Worm (Caenorhabditis elegans) whole organism, young adult: ENCODE data around the gene F21D12.2.

ENCODE experiments used
- ama-1 ChIP-seq, 3 experiments: fragments of 150-350 bp in 1 of 3; sonication (generic microtip) in 2 of 3; optimal IDR thresholded peaks; 2 replicates each; lab custom pipeline; 2014 to 2018; ENCODE audit warnings: missing biosample characterization in 2 of 3, missing genetic modification characterization in 2 of 3, missing genetic modification reagents in 2 of 3
- ceh-79 ChIP-seq: sonication (generic microtip); optimal IDR thresholded peaks from 2 replicates; lab custom pipeline; 2017; ENCODE audit warnings: mild to moderate bottlenecking, missing genetic modification characterization, missing compliant biosample characterization
- hlh-12 ChIP-seq: sonication (generic microtip); optimal IDR thresholded peaks from 2 replicates; lab custom pipeline; 2016; ENCODE audit warnings: missing genetic modification characterization, missing compliant biosample characterization
- nfya-1 ChIP-seq: sonication (generic microtip); optimal IDR thresholded peaks from 2 replicates; lab custom pipeline; 2017; ENCODE audit warnings: antibody characterized with exemption, missing compliant biosample characterization, missing genetic modification characterization, borderline replicate concordance; ENCODE audit not compliant: insufficient read depth
- rec-8 ChIP-seq, 2 experiments: sonication (generic microtip); optimal IDR thresholded peaks; 2 replicates each; lab custom pipeline; 2016; ENCODE audit warnings: mild to moderate bottlenecking in 2 of 2, missing genetic modification characterization in 2 of 2, missing genetic modification reagents in 2 of 2, missing genotype in 2 of 2, missing biosample characterization in 1 of 2, missing compliant biosample characterization in 1 of 2, moderate library complexity in 1 of 2
- unc-130 ChIP-seq: sonication (generic microtip); optimal IDR thresholded peaks from 2 replicates; lab custom pipeline; 2016; ENCODE audit warnings: missing genetic modification reagents, missing genetic modification characterization, missing compliant biosample characterization
- unc-62 ChIP-seq: fragments of 150-350 bp; optimal IDR thresholded peaks from 2 replicates; lab custom pipeline; 2014; ENCODE audit warnings: missing biosample characterization, missing genetic modification reagents, missing genetic modification characterization
- zfh-2 ChIP-seq: fragments of 200-800 bp; sonication (Bioruptor generic); conservative IDR thresholded peaks from 2 replicates; pipeline ENCODE4 v1.3.6; 2022; ENCODE audit warnings: missing genetic modification reagents, missing genetic modification characterization, missing compliant biosample characterization

DNA sequence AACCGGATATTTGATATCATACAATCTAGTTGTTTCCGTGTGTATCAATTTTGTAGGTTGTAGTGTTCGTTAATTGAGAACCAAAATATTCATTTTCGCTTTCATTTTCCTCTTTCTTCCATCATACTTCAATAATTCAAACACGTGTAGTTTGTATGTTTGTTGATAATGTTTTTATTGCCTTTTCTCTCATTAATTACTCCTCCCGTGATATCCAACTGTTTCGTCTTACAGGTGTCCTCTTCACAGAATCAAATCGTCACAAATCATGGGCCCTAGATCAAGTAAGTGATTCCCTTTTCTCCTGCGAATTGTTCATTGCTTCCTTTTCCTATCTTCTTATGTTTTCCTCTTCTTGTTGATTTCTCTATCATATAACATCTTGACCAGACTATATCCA lies 21.4 kb downstream of the F21D12.2 start, which contains the start of gene nhr-21:
- TF ChIP-seq unc-62 (GFP tag; lab: Kevin White, UChicago) (no peak), ama-1 (optimal IDR thresholded peaks at IDR 0.05; lab: Kevin White, UChicago) (no peak), ama-1 (GFP tag; optimal IDR thresholded peaks at IDR 0.05; lab: Kevin White, UChicago) (no peak), zfh-2 (no peak), nfya-1 (tag; lab: Kevin White, UChicago) (no peak), hlh-12 (tag; lab: Kevin White, UChicago) (no peak), rec-8 (tag; optimal IDR thresholded peaks at IDR 0.05; lab: Kevin White, UChicago) (no peak), unc-130 (GFP tag; lab: Kevin White, UChicago) (no peak), ceh-79 (no peak)
